Fruit fly (Drosophila melanogaster): ENCODE measurements around the gene CG6333.

DNA sequence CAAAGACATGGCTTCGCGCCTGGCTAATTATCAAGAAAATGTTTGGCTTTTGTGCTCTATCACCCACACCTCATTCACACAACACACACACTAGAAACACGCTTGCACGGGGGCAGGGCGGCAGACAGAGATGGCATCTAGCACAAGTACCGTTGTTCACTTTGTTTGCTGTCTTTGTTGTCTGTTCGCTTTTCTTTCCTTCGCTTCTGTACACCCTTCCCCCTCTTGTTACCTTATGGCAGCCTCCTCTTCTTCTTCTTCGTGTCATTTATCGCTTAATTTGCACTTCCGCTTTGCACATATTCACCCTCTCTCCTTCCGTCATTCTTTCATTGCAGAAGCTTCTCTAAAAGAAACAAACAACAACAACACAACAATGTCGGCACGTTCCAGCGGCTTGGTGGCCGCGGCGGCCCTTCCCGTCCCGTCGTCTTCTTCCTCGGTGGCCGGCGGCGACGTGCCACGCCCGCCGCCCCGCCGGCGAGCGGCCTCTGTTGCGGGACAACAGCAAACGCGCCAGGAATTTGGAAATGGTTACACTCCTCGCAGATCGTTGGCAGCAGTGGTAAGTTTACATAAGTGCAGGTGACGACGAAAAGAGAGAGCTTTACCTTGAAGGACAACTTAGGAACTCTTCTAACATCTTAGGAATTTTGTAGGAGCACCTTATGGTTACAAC, 44.6 kb upstream of the CG6333 start:
- no peak for TF ChIP-seq ey (GFP tag; optimal IDR thresholded peaks at IDR 0.05)
- TF ChIP-seq Rel (GFP tag; optimal IDR thresholded peaks at IDR 0.05), result no peak
- no peak for TF ChIP-seq Rel (tag; optimal IDR thresholded peaks at IDR 0.05)
- TF ChIP-seq dl (GFP tag; optimal IDR thresholded peaks at IDR 0.05; ENCODE audit: insufficient read depth in 1 of 2, partially characterized antibody in 2 of 2), result no peak
- no peak for TF ChIP-seq pan (optimal IDR thresholded peaks at IDR 0.05)
- TF ChIP-seq Hr83 (GFP tag; optimal IDR thresholded peaks at IDR 0.05; ENCODE audit: poor library complexity, severe bottlenecking), result no peak
- no peak for TF ChIP-seq Jra (GFP tag; optimal IDR thresholded peaks at IDR 0.05)
- no peak for TF ChIP-seq Abd-B (GFP tag; optimal IDR thresholded peaks at IDR 0.05)
- no peak for TF ChIP-seq GATAd (GFP tag; optimal IDR thresholded peaks at IDR 0.05)
- TF ChIP-seq OdsH (GFP tag; optimal IDR thresholded peaks at IDR 0.05), result no peak

Measured in whole organism, wandering third instar larva.